Fruit fly (Drosophila melanogaster) whole organism, embryonic: ENCODE measurements around the gene WRNexo.
A peak's percentile ranks its signal among the peaks of the same experiment; 100 is the strongest.

ENCODE experiments used
- Aef1 ChIP-seq: fragments of 200-800 bp; sonication (Bioruptor generic); IDR thresholded peaks from 3 replicates; pipeline ENCODE4 v1.3.6; 2022; ENCODE audit warnings: missing biosample characterization, missing genetic modification characterization
- CG13624 ChIP-seq: fragments of 200-800 bp; sonication (Bioruptor generic); optimal IDR thresholded peaks from 2 replicates; lab custom pipeline; 2016; ENCODE audit warnings: missing biosample characterization, missing genetic modification characterization
- CG15601 ChIP-seq: fragments of 200-800 bp; sonication (Bioruptor generic); optimal IDR thresholded peaks from 3 replicates; lab custom pipeline; 2019; ENCODE audit warnings: missing biosample characterization, mild to moderate bottlenecking, missing genetic modification characterization, moderate library complexity
- CG1602 ChIP-seq: fragments of 200-800 bp; sonication (Bioruptor generic); optimal IDR thresholded peaks from 3 replicates; lab custom pipeline; 2016; ENCODE audit warnings: missing biosample characterization, missing genetic modification characterization
- CG17912 ChIP-seq: fragments of 200-800 bp; sonication (Bioruptor generic); optimal IDR thresholded peaks from 2 replicates; lab custom pipeline; 2018; ENCODE audit warnings: missing biosample characterization, mild to moderate bottlenecking, missing genetic modification characterization
- CG18011 ChIP-seq: fragments of 200-800 bp; sonication (Bioruptor generic); optimal IDR thresholded peaks from 2 replicates; lab custom pipeline; 2017; ENCODE audit warnings: missing biosample characterization, missing genetic modification characterization, mild to moderate bottlenecking, moderate library complexity, missing genotype
- CG18599 ChIP-seq: fragments of 200-800 bp; sonication (Bioruptor generic); optimal IDR thresholded peaks from 3 replicates; lab custom pipeline; 2017; ENCODE audit warnings: missing biosample characterization, missing genetic modification characterization, mild to moderate bottlenecking, moderate library complexity, missing genetic modification reagents
- CG18619 ChIP-seq: fragments of 200-800 bp; sonication (Bioruptor generic); optimal IDR thresholded peaks from 3 replicates; lab custom pipeline; 2017; ENCODE audit warnings: missing biosample characterization, mild to moderate bottlenecking, missing genetic modification characterization
- CG2202 ChIP-seq: fragments of 200-800 bp; sonication (Bioruptor generic); optimal IDR thresholded peaks from 2 replicates; lab custom pipeline; 2018; ENCODE audit warnings: missing biosample characterization, mild to moderate bottlenecking, missing genetic modification characterization
- CG3163 ChIP-seq: fragments of 200-800 bp; sonication (Bioruptor generic); optimal IDR thresholded peaks from 3 replicates; lab custom pipeline; 2016; ENCODE audit warnings: missing biosample characterization, missing genetic modification characterization
- CG32772 ChIP-seq: fragments of 200-800 bp; sonication (Bioruptor generic); IDR thresholded peaks from 2 replicates; pipeline ENCODE4 v1.3.6; 2022; ENCODE audit warnings: missing biosample characterization, missing genetic modification characterization
- CG34376 ChIP-seq: fragments of 200-800 bp; sonication (Bioruptor generic); optimal IDR thresholded peaks from 2 replicates; lab custom pipeline; 2018; ENCODE audit warnings: missing biosample characterization, mild to moderate bottlenecking, missing genetic modification characterization
- CG4282 ChIP-seq: fragments of 200-800 bp; sonication (Bioruptor generic); optimal IDR thresholded peaks from 2 replicates; lab custom pipeline; 2016; ENCODE audit warnings: missing biosample characterization, missing genetic modification characterization
- CG4328 ChIP-seq: fragments of 200-800 bp; sonication (Bioruptor generic); optimal IDR thresholded peaks from 3 replicates; lab custom pipeline; 2017; ENCODE audit warnings: missing biosample characterization, missing genetic modification reagents, missing genetic modification characterization
- CG4424 ChIP-seq: fragments of 200-800 bp; sonication (Bioruptor generic); optimal IDR thresholded peaks from 3 replicates; lab custom pipeline; 2016; ENCODE audit warnings: missing biosample characterization, missing genetic modification characterization
- CG7271 ChIP-seq: fragments of 200-800 bp; sonication (Bioruptor generic); optimal IDR thresholded peaks from 2 replicates; lab custom pipeline; 2018; ENCODE audit warnings: missing biosample characterization, mild to moderate bottlenecking, missing genetic modification characterization, moderate library complexity
- CG7357 ChIP-seq: fragments of 200-800 bp; sonication (Bioruptor generic); IDR thresholded peaks from 3 replicates; pipeline ENCODE4 v1.3.6; 2022; ENCODE audit warnings: missing biosample characterization, missing genetic modification characterization
- CG7786 ChIP-seq: fragments of 200-800 bp; sonication (Bioruptor generic); optimal IDR thresholded peaks from 2 replicates; lab custom pipeline; 2016; ENCODE audit warnings: missing biosample characterization, missing genetic modification characterization
- CG8281 ChIP-seq: fragments of 200-800 bp; sonication (Bioruptor generic); optimal IDR thresholded peaks from 2 replicates; lab custom pipeline; 2018; ENCODE audit warnings: missing biosample characterization, mild to moderate bottlenecking, missing genetic modification characterization, moderate library complexity
- CTCF ChIP-seq: fragments of 200-800 bp; sonication (Bioruptor generic); optimal IDR thresholded peaks from 2 replicates; lab custom pipeline; 2017; ENCODE audit warnings: missing biosample characterization, mild to moderate bottlenecking, missing genetic modification characterization, moderate library complexity
- Chrac-16 ChIP-seq: fragments of 200-800 bp; sonication (Bioruptor generic); optimal IDR thresholded peaks from 3 replicates; lab custom pipeline; 2016; ENCODE audit warnings: missing biosample characterization, missing genetic modification characterization
- CkIIα-i1 ChIP-seq: fragments of 200-800 bp; sonication (Bioruptor generic); IDR thresholded peaks from 2 replicates; pipeline ENCODE4 v1.3.6; 2022; ENCODE audit warnings: missing biosample characterization, missing genetic modification characterization
- Dek ChIP-seq: fragments of 200-800 bp; sonication (Bioruptor generic); optimal IDR thresholded peaks from 3 replicates; lab custom pipeline; 2019; ENCODE audit warnings: missing biosample characterization, mild to moderate bottlenecking, missing genetic modification characterization, moderate library complexity
- MBD-R2 ChIP-seq: fragments of 200-800 bp; sonication (Bioruptor generic); IDR thresholded peaks from 2 replicates; pipeline ENCODE4 v1.3.6; 2022; ENCODE audit warnings: missing biosample characterization, missing genetic modification characterization
- MESR4 ChIP-seq: fragments of 200-800 bp; sonication (Bioruptor generic); optimal IDR thresholded peaks from 2 replicates; lab custom pipeline; 2018; ENCODE audit warnings: missing biosample characterization, mild to moderate bottlenecking, missing genetic modification characterization, moderate library complexity
- Myb ChIP-seq: fragments of 200-800 bp; sonication (Bioruptor generic); optimal IDR thresholded peaks from 2 replicates; lab custom pipeline; 2016; ENCODE audit warnings: missing biosample characterization, missing genetic modification characterization
- Nf-YA ChIP-seq: fragments of 200-800 bp; sonication (Bioruptor generic); IDR thresholded peaks from 2 replicates; pipeline ENCODE4 v1.3.6; 2022; ENCODE audit warnings: missing biosample characterization, missing genetic modification characterization
- Sry-β ChIP-seq: fragments of 200-800 bp; sonication (Bioruptor generic); optimal IDR thresholded peaks from 2 replicates; lab custom pipeline; 2018; ENCODE audit warnings: missing biosample characterization, mild to moderate bottlenecking, missing genetic modification characterization, moderate library complexity
- ato ChIP-seq: fragments of 200-800 bp; sonication (Bioruptor generic); IDR thresholded peaks from 2 replicates; pipeline ENCODE4 v1.3.6; 2022; ENCODE audit warnings: missing biosample characterization, missing genetic modification characterization; ENCODE audit not compliant: partially characterized antibody
- dimm ChIP-seq: fragments of 200-800 bp; sonication (Bioruptor generic); IDR thresholded peaks from 2 replicates; pipeline ENCODE4 v1.3.6; 2022; ENCODE audit warnings: missing biosample characterization, missing genetic modification characterization
- dm ChIP-seq: fragments of 200-800 bp; sonication (Bioruptor generic); optimal IDR thresholded peaks from 3 replicates; lab custom pipeline; 2016; ENCODE audit warnings: missing biosample characterization, missing genetic modification characterization
- dmrt99B ChIP-seq: fragments of 200-800 bp; sonication (Bioruptor generic); optimal IDR thresholded peaks from 2 replicates; lab custom pipeline; 2018; ENCODE audit warnings: missing biosample characterization, mild to moderate bottlenecking, missing genetic modification characterization, moderate library complexity
- eve ChIP-seq, 2 experiments: fragments of >200 bp; optimal IDR thresholded peaks; 2 replicates each; lab custom pipeline; 2017; ENCODE audit warnings: missing biosample characterization in 2 of 2, missing genetic modification characterization in 2 of 2
- fru ChIP-seq: fragments of >200 bp; optimal IDR thresholded peaks from 2 replicates; lab custom pipeline; 2017
- ftz-f1 ChIP-seq: fragments of 200-800 bp; sonication (Bioruptor generic); optimal IDR thresholded peaks from 2 replicates; lab custom pipeline; 2016; ENCODE audit warnings: missing biosample characterization, missing genetic modification characterization
- gcm ChIP-seq: fragments of 200-800 bp; sonication (Bioruptor generic); optimal IDR thresholded peaks from 2 replicates; lab custom pipeline; 2019; ENCODE audit warnings: missing biosample characterization, mild to moderate bottlenecking, missing genetic modification characterization, moderate library complexity
- gcm2 ChIP-seq: fragments of 200-800 bp; sonication (Bioruptor generic); optimal IDR thresholded peaks from 2 replicates; lab custom pipeline; 2016; ENCODE audit warnings: missing biosample characterization, missing genetic modification characterization
- ham ChIP-seq: fragments of 200-800 bp; sonication (Bioruptor generic); IDR thresholded peaks from 2 replicates; pipeline ENCODE4 v1.3.6; 2022; ENCODE audit warnings: missing biosample characterization, missing genetic modification characterization
- hbn ChIP-seq: fragments of 200-800 bp; sonication (Bioruptor generic); IDR thresholded peaks from 2 replicates; pipeline ENCODE4 v1.3.6; 2022; ENCODE audit warnings: missing biosample characterization, missing genetic modification characterization; ENCODE audit not compliant: partially characterized antibody
- jigr1 ChIP-seq: fragments of 200-800 bp; sonication (Bioruptor generic); IDR thresholded peaks from 3 replicates; pipeline ENCODE4 v1.3.6; 2022; ENCODE audit warnings: missing biosample characterization, missing genetic modification characterization
- maf-S ChIP-seq: fragments of 200-800 bp; sonication (Bioruptor generic); optimal IDR thresholded peaks from 2 replicates; lab custom pipeline; 2016; ENCODE audit warnings: missing biosample characterization, missing genetic modification characterization
- nerfin-2 ChIP-seq: fragments of 200-800 bp; sonication (Bioruptor generic); IDR thresholded peaks from 2 replicates; pipeline ENCODE4 v1.3.6; 2022; ENCODE audit warnings: missing biosample characterization, missing genetic modification characterization; ENCODE audit not compliant: partially characterized antibody
- odd ChIP-seq: fragments of 200-800 bp; sonication (Bioruptor generic); optimal IDR thresholded peaks from 2 replicates; lab custom pipeline; 2017; ENCODE audit warnings: missing biosample characterization, mild to moderate bottlenecking, missing genetic modification characterization
- row ChIP-seq: fragments of 200-800 bp; sonication (Bioruptor generic); IDR thresholded peaks from 3 replicates; pipeline ENCODE4 v1.3.6; 2022; ENCODE audit warnings: missing biosample characterization, missing genetic modification characterization
- sim ChIP-seq: fragments of 200-800 bp; sonication (Bioruptor generic); IDR thresholded peaks from 2 replicates; pipeline ENCODE4 v1.3.6; 2022; ENCODE audit warnings: missing biosample characterization, missing genetic modification characterization
- trh ChIP-seq: fragments of 200-800 bp; sonication (Bioruptor generic); optimal IDR thresholded peaks from 2 replicates; lab custom pipeline; 2016; ENCODE audit warnings: missing biosample characterization, missing genetic modification characterization
- unc-4 ChIP-seq: fragments of 200-800 bp; sonication (Bioruptor generic); IDR thresholded peaks from 2 replicates; pipeline ENCODE4 v1.3.6; 2022; ENCODE audit warnings: missing biosample characterization, missing genetic modification characterization; ENCODE audit not compliant: partially characterized antibody
- wor ChIP-seq: fragments of 200-800 bp; sonication (Bioruptor generic); IDR thresholded peaks from 2 replicates; pipeline ENCODE4 v1.3.6; 2022; ENCODE audit warnings: missing biosample characterization, missing genetic modification characterization
- zen ChIP-seq: fragments of 200-800 bp; sonication (Bioruptor generic); optimal IDR thresholded peaks from 3 replicates; lab custom pipeline; 2018; ENCODE audit warnings: missing biosample characterization, mild to moderate bottlenecking, missing genetic modification characterization, moderate library complexity

Gene WRNexo

DNA sequence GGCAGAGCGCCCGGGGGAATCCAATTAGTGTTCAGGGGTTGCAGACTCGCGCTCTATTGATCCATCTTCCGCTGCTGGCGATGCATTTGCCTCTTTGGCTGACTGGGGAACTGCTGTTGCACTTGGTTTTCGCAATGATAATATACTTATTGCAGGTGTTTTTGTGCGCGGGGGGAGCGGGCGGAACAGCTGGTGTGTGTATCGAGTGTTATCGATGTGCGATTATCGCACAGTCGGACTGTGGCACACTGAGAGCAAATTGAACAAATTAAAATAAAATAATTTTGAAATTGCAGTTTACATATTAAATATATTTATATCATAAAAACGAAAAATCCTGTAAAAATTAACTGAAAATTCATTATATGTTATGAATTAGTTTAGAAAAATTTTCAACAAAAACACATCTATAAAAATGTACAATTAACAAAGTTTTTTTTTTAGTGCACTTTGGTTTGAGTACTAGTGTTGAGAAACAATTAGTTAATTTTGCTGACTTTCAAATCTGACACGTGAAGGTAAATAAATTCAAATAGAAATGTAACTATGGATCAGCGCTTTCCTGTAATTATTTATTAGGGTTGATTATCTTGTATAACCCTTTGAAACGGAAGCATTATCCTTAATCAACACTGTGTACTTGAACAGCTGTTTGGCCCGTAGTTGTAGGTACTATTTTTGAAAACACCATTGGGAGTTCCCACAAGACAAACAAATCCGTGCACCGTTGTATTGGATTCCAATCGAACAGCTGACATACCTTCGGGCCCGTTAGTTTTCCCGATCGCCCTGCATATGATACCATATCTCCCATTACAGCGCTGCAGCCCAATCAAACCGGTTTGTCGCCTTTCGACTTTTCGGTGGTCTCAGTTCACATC, 36.8 kb upstream of the WRNexo start, which contains the start of the genes Wdr37 and koko (continued):
- TF ChIP-seq row (GFP tag; lab: Robert Waterston, UW), result peak; percentile 99
- TF ChIP-seq CG18619, result peak; percentile 94
- peak; percentile 98 for TF ChIP-seq MBD-R2

DNA sequence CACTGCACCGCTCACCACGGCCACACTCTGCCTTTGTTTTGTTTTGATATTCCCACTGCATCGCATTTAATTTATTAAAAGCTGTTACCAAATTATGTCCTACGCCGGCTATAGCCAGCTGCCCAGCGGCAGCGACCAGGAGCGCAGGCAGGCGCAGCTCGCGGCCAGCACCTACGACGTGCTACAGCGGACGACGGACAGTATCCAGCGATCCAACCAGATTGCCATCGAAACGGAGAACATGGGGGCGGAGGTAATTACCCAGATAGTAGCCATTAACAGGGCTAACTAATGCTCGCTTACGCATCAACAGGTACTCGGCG, 33.7 kb upstream of the WRNexo start:
- no peak for TF ChIP-seq Chrac-16 (GFP tag; lab: Kevin White, UChicago)
- TF ChIP-seq sim (GFP tag; lab: Robert Waterston, UW), result no peak
- TF ChIP-seq Nf-YA (GFP tag; lab: Robert Waterston, UW), result no peak
- TF ChIP-seq dimm (GFP tag; lab: Robert Waterston, UW), result no peak
- TF ChIP-seq CG2202 (tag; lab: Kevin White, UChicago), result no peak
- no peak for TF ChIP-seq ftz-f1 (GFP tag; lab: Kevin White, UChicago)
- no peak for TF ChIP-seq maf-S (GFP tag; lab: Kevin White, UChicago)
- peak; percentile 90 for TF ChIP-seq MBD-R2
- no peak for TF ChIP-seq CG32772 (GFP tag; lab: Robert Waterston, UW)
- TF ChIP-seq eve (GFP tag; optimal IDR thresholded peaks at IDR 0.05; lab: Kevin White, UChicago), result no peak
- 0 out of 3 replicates have a peak, but pooled peaks have one; percentile 44 for TF ChIP-seq CG7357 (GFP tag; lab: Robert Waterston, UW)
- TF ChIP-seq CG18011 (GFP tag; lab: Kevin White, UChicago), result no peak
- TF ChIP-seq Aef1, result no peak
- no peak for TF ChIP-seq CG8281 (tag; lab: Kevin White, UChicago)
- no peak for TF ChIP-seq CTCF (GFP tag; lab: Kevin White, UChicago)
- TF ChIP-seq hbn (GFP tag; lab: Robert Waterston, UW), result no peak
- no peak for TF ChIP-seq wor (GFP tag; lab: Robert Waterston, UW)
- no peak for TF ChIP-seq trh (GFP tag; lab: Kevin White, UChicago)
- TF ChIP-seq dm (GFP tag; lab: Kevin White, UChicago), result no peak
- no peak for TF ChIP-seq CG4328 (GFP tag; lab: Kevin White, UChicago)
- 0 out of 2 replicates have a peak, but pooled peaks have one; percentile 15 for TF ChIP-seq unc-4 (GFP tag; lab: Robert Waterston, UW)
- TF ChIP-seq dmrt99B (tag; lab: Kevin White, UChicago), result no peak
- TF ChIP-seq MESR4 (GFP tag; lab: Kevin White, UChicago), result peak; percentile 55
- TF ChIP-seq Myb (GFP tag; lab: Kevin White, UChicago), result no peak
- no peak for TF ChIP-seq CkIIα-i1 (GFP tag; lab: Robert Waterston, UW)
- TF ChIP-seq Sry-β (GFP tag; lab: Kevin White, UChicago), result no peak
- TF ChIP-seq jigr1 (GFP tag; lab: Robert Waterston, UW), result no peak
- no peak for TF ChIP-seq CG7271
- TF ChIP-seq Dek (tag; lab: Kevin White, UChicago), result no peak
- peak; percentile 29 for TF ChIP-seq zen (tag; lab: Kevin White, UChicago)
- no peak for TF ChIP-seq CG7786 (GFP tag; lab: Kevin White, UChicago)
- TF ChIP-seq CG4424 (GFP tag; lab: Kevin White, UChicago), result no peak
- TF ChIP-seq gcm2 (GFP tag; lab: Kevin White, UChicago), result no peak
- TF ChIP-seq gcm (GFP tag; lab: Kevin White, UChicago), result no peak
- peak; percentile 3; the same call in 1 of the 2 replicates for TF ChIP-seq ato (GFP tag; lab: Robert Waterston, UW)
- TF ChIP-seq ham (GFP tag; lab: Robert Waterston, UW), result no peak
- no peak for TF ChIP-seq CG1602 (GFP tag; lab: Kevin White, UChicago)
- no peak for TF ChIP-seq CG17912
- no peak for TF ChIP-seq CG4282
- no peak for TF ChIP-seq CG13624 (GFP tag; lab: Kevin White, UChicago)
- TF ChIP-seq CG3163 (GFP tag; lab: Kevin White, UChicago), result peak; percentile 5
- TF ChIP-seq nerfin-2 (GFP tag; lab: Robert Waterston, UW), result no peak
- TF ChIP-seq odd (GFP tag; lab: Kevin White, UChicago), result no peak
- TF ChIP-seq CG15601, result no peak
- TF ChIP-seq CG34376 (GFP tag; lab: Kevin White, UChicago), result no peak
- no peak for TF ChIP-seq fru (lab: Kevin White, UChicago)
- no peak for TF ChIP-seq CG18619
- no peak for TF ChIP-seq CG18599
